Worm (Caenorhabditis elegans): ENCODE measurements around the gene Y51B9A.8.

Gene Y51B9A.8

DNA sequence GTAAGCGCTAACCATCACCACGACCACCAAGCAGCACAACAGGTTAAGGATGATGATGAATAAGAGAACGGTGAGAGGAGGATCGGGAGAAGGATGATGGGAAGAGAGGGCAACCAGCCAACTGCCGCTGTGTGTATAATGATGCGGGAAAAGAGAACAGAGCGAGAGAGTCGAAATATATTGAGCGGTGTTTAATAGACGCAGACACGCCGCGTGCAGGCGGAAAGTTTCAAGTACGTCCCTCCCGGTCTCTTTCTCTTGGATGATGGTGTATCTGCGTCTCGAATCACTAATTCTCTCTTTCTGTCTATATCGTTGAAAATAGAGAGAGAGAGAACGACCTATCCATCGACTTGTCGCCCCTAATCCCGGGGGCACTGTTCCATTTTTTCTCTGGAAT is 41.9 kb upstream of the Y51B9A.8 start (continued):
- TF ChIP-seq pha-4 (GFP tag; IDR thresholded peaks at IDR 0.05), result 0 out of 2 replicates have a peak, but pooled peaks have one; percentile 30
- TF ChIP-seq pha-4 (tag; optimal IDR thresholded peaks at IDR 0.05), result no peak
- TF ChIP-seq rbr-2 (tag; optimal IDR thresholded peaks at IDR 0.05), result no peak
- TF ChIP-seq zip-11 (GFP tag; IDR thresholded peaks at IDR 0.05), result no peak
- peak; percentile 1 for TF ChIP-seq ztf-7 (tag; optimal IDR thresholded peaks at IDR 0.05)
- no peak for TF ChIP-seq aha-1 (tag)
- no peak for TF ChIP-seq lin-13 (GFP tag; optimal IDR thresholded peaks at IDR 0.05)
- no peak for TF ChIP-seq tag-97 (GFP tag; IDR thresholded peaks at IDR 0.05)
- peak; percentile 53; the same call in 1 of the 2 replicates for TF ChIP-seq egl-43 (GFP tag; IDR thresholded peaks at IDR 0.05)
- TF ChIP-seq nhr-77 (tag; optimal IDR thresholded peaks at IDR 0.05), result no peak
- TF ChIP-seq nhr-25 (tag; optimal IDR thresholded peaks at IDR 0.05; ENCODE audit: borderline replicate concordance, insufficient read depth), result peak; percentile 21
- TF ChIP-seq dmd-8 (GFP tag; IDR thresholded peaks at IDR 0.05), result no peak
- no peak for TF ChIP-seq F26F4.8 (GFP tag; conservative IDR thresholded peaks at IDR 0.05)
- peak in 1 of 2 experiments; percentile 72 for TF ChIP-seq mdl-1 (tag; optimal IDR thresholded peaks at IDR 0.05)
- no peak for TF ChIP-seq F37D6.2 (tag; optimal IDR thresholded peaks at IDR 0.05)
- 0 out of 2 replicates have a peak, but pooled peaks have one; percentile 30 for TF ChIP-seq T26A8.4 (GFP tag; IDR thresholded peaks at IDR 0.05)
- TF ChIP-seq D1046.2 (GFP tag; IDR thresholded peaks at IDR 0.05), result no peak
- TF ChIP-seq set-16 (GFP tag; IDR thresholded peaks at IDR 0.05), result no peak
- peak; percentile 7 for TF ChIP-seq nhr-11 (tag; optimal IDR thresholded peaks at IDR 0.05)
- no peak for TF ChIP-seq aly-2 (tag; optimal IDR thresholded peaks at IDR 0.05)
- no peak for TF ChIP-seq snpc-4 (tag; optimal IDR thresholded peaks at IDR 0.05)
- TF ChIP-seq nhr-28 (tag; optimal IDR thresholded peaks at IDR 0.05), result peak; percentile 71
- TF ChIP-seq mes-2 (tag; optimal IDR thresholded peaks at IDR 0.05; ENCODE audit: poor library complexity, severe bottlenecking), result peak; percentile 19
- TF ChIP-seq lin-1 (GFP tag; IDR thresholded peaks at IDR 0.05), result no peak
- TF ChIP-seq dmd-6 (GFP tag; IDR thresholded peaks at IDR 0.05), result peak; percentile 28; the same call in 1 of the 2 replicates
- no peak for TF ChIP-seq ZK546.5 (tag; optimal IDR thresholded peaks at IDR 0.05)
- TF ChIP-seq Y75B8A.6 (GFP tag; IDR thresholded peaks at IDR 0.05), result no peak
- peak; percentile 19 for TF ChIP-seq dpl-1 (GFP tag; optimal IDR thresholded peaks at IDR 0.05)
- peak; percentile 67 for TF ChIP-seq mep-1 (tag; optimal IDR thresholded peaks at IDR 0.05)
- TF ChIP-seq hlh-11 (tag; optimal IDR thresholded peaks at IDR 0.05), result peak; percentile 76
- TF ChIP-seq unc-62 (GFP tag; optimal IDR thresholded peaks at IDR 0.05 in 1 of 2), result peak in 1 of 2 experiments; percentile 43
- no peak for TF ChIP-seq unc-62 (tag; optimal IDR thresholded peaks at IDR 0.05)

- TF ChIP-seq lin-13 (GFP tag; optimal IDR thresholded peaks at IDR 0.05), result no peak
- TF ChIP-seq lsy-2 (tag; optimal IDR thresholded peaks at IDR 0.05), result no peak
- TF ChIP-seq lim-7 (GFP tag; IDR thresholded peaks at IDR 0.05), result no peak
- no peak for TF ChIP-seq R02D3.7 (tag; optimal IDR thresholded peaks at IDR 0.05)
- TF ChIP-seq nhr-42 (GFP tag; IDR thresholded peaks at IDR 0.05), result no peak
- TF ChIP-seq spr-1 (tag; optimal IDR thresholded peaks at IDR 0.05), result no peak
- no peak for TF ChIP-seq hlh-30 (tag; optimal IDR thresholded peaks at IDR 0.05; ENCODE audit: insufficient read depth)
- TF ChIP-seq hmg-1.1 (GFP tag; IDR thresholded peaks at IDR 0.05), result no peak
- no peak for TF ChIP-seq Y75B8A.6 (GFP tag; IDR thresholded peaks at IDR 0.05)
- no peak for TF ChIP-seq nhr-10 (tag; optimal IDR thresholded peaks at IDR 0.05)
- TF ChIP-seq mxl-3 (GFP tag; optimal IDR thresholded peaks at IDR 0.05), result no peak
- no peak for TF ChIP-seq arid-1 (GFP tag; conservative IDR thresholded peaks at IDR 0.05)
- no peak for TF ChIP-seq daf-19 (GFP tag; conservative IDR thresholded peaks at IDR 0.05)
- no peak for TF ChIP-seq jun-1 (tag; optimal IDR thresholded peaks at IDR 0.05)
- no peak for TF ChIP-seq daf-16 (GFP tag; optimal IDR thresholded peaks at IDR 0.05)
- TF ChIP-seq daf-16 (tag; optimal IDR thresholded peaks at IDR 0.05), result no peak
- no peak for TF ChIP-seq nhr-6 (tag; optimal IDR thresholded peaks at IDR 0.05)
- no peak for TF ChIP-seq zip-11 (GFP tag; IDR thresholded peaks at IDR 0.05)
- no peak for TF ChIP-seq dmd-9 (GFP tag; IDR thresholded peaks at IDR 0.05)
- no peak for TF ChIP-seq nhr-11 (tag; optimal IDR thresholded peaks at IDR 0.05)
- no peak for TF ChIP-seq tra-1 (GFP tag; IDR thresholded peaks at IDR 0.05)
These were observed 40.4 kb upstream of the Y51B9A.8 start, which contains the start of gene mel-11 for ce11 chrII:9358230-9358629. TSS of gene mel-11 (plus strand) at chrII:9358530.
